Worm (Caenorhabditis elegans) whole organism, L3 larva: ENCODE data around the gene sdf-9.

Experiments used
- R02D3.7 ChIP-seq: fragments of 150-350 bp; optimal IDR thresholded peaks from 2 replicates; lab custom pipeline; 2014; ENCODE audit warnings: missing biosample characterization, missing genetic modification characterization
- aly-2 ChIP-seq: fragments of 150-350 bp; optimal IDR thresholded peaks from 2 replicates; lab custom pipeline; 2014; ENCODE audit warnings: missing biosample characterization, missing genetic modification characterization
- eor-1 ChIP-seq, 2 experiments: fragments of 150-350 bp; optimal IDR thresholded peaks; 2 replicates each; lab custom pipeline; 2014 to 2018; ENCODE audit warnings: missing biosample characterization in 2 of 2, missing genetic modification characterization in 2 of 2
- fos-1 ChIP-seq: fragments of 150-350 bp; optimal IDR thresholded peaks from 2 replicates; lab custom pipeline; 2014; ENCODE audit warnings: missing biosample characterization, missing genetic modification characterization
- lin-15B ChIP-seq: fragments of 150-350 bp; optimal IDR thresholded peaks from 2 replicates; lab custom pipeline; 2014; ENCODE audit warnings: missing biosample characterization, missing genetic modification characterization
- lsy-12 ChIP-seq: sonication (generic microtip); optimal IDR thresholded peaks from 2 replicates; lab custom pipeline; 2016; ENCODE audit warnings: mild to moderate bottlenecking, missing genetic modification characterization, missing compliant biosample characterization
- nfya-1 ChIP-seq: sonication (generic microtip); optimal IDR thresholded peaks from 2 replicates; lab custom pipeline; 2017; ENCODE audit warnings: missing genetic modification characterization, mild to moderate bottlenecking, missing compliant biosample characterization, antibody characterized with exemption, moderate library complexity; ENCODE audit not compliant: insufficient read depth
- nhr-11 ChIP-seq: fragments of 150-350 bp; optimal IDR thresholded peaks from 2 replicates; lab custom pipeline; 2014; ENCODE audit warnings: missing biosample characterization, missing genetic modification characterization
- nhr-237 ChIP-seq: fragments of 150-350 bp; optimal IDR thresholded peaks from 2 replicates; lab custom pipeline; 2014; ENCODE audit warnings: missing biosample characterization, missing genetic modification characterization
- sea-2 ChIP-seq: fragments of 150-350 bp; sonication (generic microtip); optimal IDR thresholded peaks from 4 replicates; lab custom pipeline; 2014; ENCODE audit warnings: missing biosample characterization, missing genetic modification reagents, missing genetic modification characterization
- snpc-4 ChIP-seq: fragments of 150-350 bp; optimal IDR thresholded peaks from 2 replicates; lab custom pipeline; 2014; ENCODE audit warnings: missing biosample characterization, missing genetic modification characterization
- unc-39 ChIP-seq: sonication (generic microtip); optimal IDR thresholded peaks from 4 replicates; lab custom pipeline; 2017; ENCODE audit warnings: missing biosample characterization, missing genetic modification characterization
- unc-62 ChIP-seq: fragments of 150-350 bp; sonication (generic microtip); optimal IDR thresholded peaks from 4 replicates; lab custom pipeline; 2014; ENCODE audit warnings: missing biosample characterization, missing genetic modification reagents, missing genetic modification characterization
- zag-1 ChIP-seq: fragments of 150-350 bp; optimal IDR thresholded peaks from 2 replicates; lab custom pipeline; 2014; ENCODE audit warnings: missing biosample characterization, missing genetic modification characterization

- TF ChIP-seq nhr-11 (tag; lab: Kevin White, UChicago) (no peak), unc-39 (tag; lab: Kevin White, UChicago) (no peak), sea-2 (GFP tag; lab: Kevin White, UChicago) (no peak), lin-15B (tag; lab: Kevin White, UChicago) (no peak), aly-2 (tag; lab: Kevin White, UChicago) (peak; percentile 53), nhr-237 (no peak), zag-1 (tag; lab: Kevin White, UChicago) (no peak), R02D3.7 (tag; lab: Kevin White, UChicago) (no peak), snpc-4 (tag; lab: Kevin White, UChicago) (no peak), lsy-12 (tag; lab: Kevin White, UChicago) (no peak), eor-1 (tag; optimal IDR thresholded peaks at IDR 0.05; lab: Kevin White, UChicago) (no peak), nfya-1 (no peak), unc-62 (GFP tag; lab: Kevin White, UChicago) (no peak), fos-1 (tag; lab: Kevin White, UChicago) (no peak)
These were observed 12.8 kb upstream of the sdf-9 start for ce11 chrV:20785050-20785847.
